Worm (Caenorhabditis elegans) whole organism, L2 larva: ENCODE measurements around the gene ubh-1.

Experiments
- ama-1 ChIP-seq: fragments of 150-350 bp; optimal IDR thresholded peaks from 2 replicates; lab custom pipeline; 2018; ENCODE audit warnings: inconsistent platforms
- blmp-1 ChIP-seq: sonication (generic microtip); optimal IDR thresholded peaks from 2 replicates; lab custom pipeline; 2017; ENCODE audit warnings: missing genetic modification characterization, mild to moderate bottlenecking, missing compliant biosample characterization, antibody characterized with exemption, moderate library complexity; ENCODE audit not compliant: insufficient read depth
- ceh-82 ChIP-seq: fragments of 150-350 bp; optimal IDR thresholded peaks from 2 replicates; lab custom pipeline; 2014; ENCODE audit warnings: missing biosample characterization, missing genetic modification characterization
- elt-3 ChIP-seq: sonication (generic microtip); optimal IDR thresholded peaks from 2 replicates; lab custom pipeline; 2017; ENCODE audit warnings: missing biosample characterization, missing genetic modification characterization
- lin-11 ChIP-seq: fragments of 150-350 bp; sonication (generic microtip); optimal IDR thresholded peaks from 2 replicates; lab custom pipeline; 2014; ENCODE audit warnings: missing biosample characterization, missing genetic modification characterization, inconsistent platforms, mixed read lengths
- nhr-11 ChIP-seq: fragments of 150-350 bp; optimal IDR thresholded peaks from 2 replicates; lab custom pipeline; 2014; ENCODE audit warnings: missing biosample characterization, missing genetic modification characterization
- nhr-129 ChIP-seq: fragments of 150-350 bp; optimal IDR thresholded peaks from 2 replicates; lab custom pipeline; 2014; ENCODE audit warnings: missing biosample characterization, missing genetic modification characterization
- nhr-23 ChIP-seq: fragments of 150-350 bp; optimal IDR thresholded peaks from 2 replicates; lab custom pipeline; 2014; ENCODE audit warnings: missing biosample characterization, missing genetic modification reagents, missing genetic modification characterization
- nhr-77 ChIP-seq: fragments of 150-350 bp; optimal IDR thresholded peaks from 2 replicates; lab custom pipeline; 2014; ENCODE audit warnings: missing biosample characterization, missing genetic modification characterization
- unc-62 ChIP-seq: fragments of 150-350 bp; optimal IDR thresholded peaks from 2 replicates; lab custom pipeline; 2014; ENCODE audit warnings: missing biosample characterization, missing genetic modification reagents, missing genetic modification characterization
- ztf-11 ChIP-seq: sonication (generic microtip); optimal IDR thresholded peaks from 2 replicates; lab custom pipeline; 2017; ENCODE audit warnings: missing biosample characterization, missing genetic modification characterization

DNA sequence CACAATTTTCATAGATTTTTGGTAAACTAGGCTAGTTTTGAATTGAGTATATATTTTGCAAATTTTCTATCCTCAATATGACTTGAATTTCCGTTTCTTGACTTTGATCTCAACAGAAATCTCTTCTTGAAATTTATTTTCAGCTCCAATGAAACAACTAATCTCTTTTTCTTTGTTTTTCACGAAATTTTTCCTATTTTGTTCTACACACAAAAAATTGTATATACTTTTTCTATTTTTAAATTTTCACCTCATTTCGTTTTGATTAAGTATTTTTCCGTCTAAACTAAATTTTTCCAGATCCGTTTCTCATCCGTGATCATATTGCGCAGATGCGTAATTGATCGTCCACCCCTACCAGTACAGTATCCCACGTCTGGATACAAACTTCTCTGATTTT lies 46.4 kb downstream of the ubh-1 start, which contains the start of gene unc-83:
- TF ChIP-seq nhr-129 (tag; lab: Kevin White, UChicago) (no peak), nhr-77 (tag; lab: Kevin White, UChicago) (no peak), ama-1 (no peak), lin-11 (tag; lab: Kevin White, UChicago) (no peak), ceh-82 (tag; lab: Kevin White, UChicago) (no peak), unc-62 (GFP tag; lab: Kevin White, UChicago) (no peak), nhr-11 (tag; lab: Kevin White, UChicago) (no peak), blmp-1 (no peak), ztf-11 (tag; lab: Kevin White, UChicago) (no peak), nhr-23 (tag; lab: Kevin White, UChicago) (no peak), elt-3 (tag; lab: Kevin White, UChicago) (no peak)
